Fruit fly (Drosophila melanogaster) whole organism, embryonic: ENCODE results near the gene Cpr23B.

Experiments used
- BEAF-32 ChIP-seq: fragments of 200-800 bp; sonication (Bioruptor generic); optimal IDR thresholded peaks from 3 replicates; lab custom pipeline; 2017; ENCODE audit warnings: missing biosample characterization, missing genetic modification characterization, mild to moderate bottlenecking, moderate library complexity, missing genetic modification reagents
- Bgb ChIP-seq: fragments of 200-800 bp; sonication (Bioruptor generic); IDR thresholded peaks from 2 replicates; pipeline ENCODE4 v1.3.6; 2022; ENCODE audit warnings: missing biosample characterization, missing genetic modification characterization; ENCODE audit not compliant: partially characterized antibody
- CG10209 ChIP-seq: fragments of 200-800 bp; sonication (Bioruptor generic); optimal IDR thresholded peaks from 3 replicates; lab custom pipeline; 2017; ENCODE audit warnings: missing biosample characterization, mild to moderate bottlenecking, missing genetic modification characterization, missing genetic modification reagents
- CG10267 ChIP-seq: fragments of 200-800 bp; sonication (Bioruptor generic); optimal IDR thresholded peaks from 2 replicates; lab custom pipeline; 2018; ENCODE audit warnings: missing biosample characterization, mild to moderate bottlenecking, missing genetic modification characterization, moderate library complexity
- CG10431 ChIP-seq: fragments of 200-800 bp; sonication (Bioruptor generic); optimal IDR thresholded peaks from 3 replicates; lab custom pipeline; 2018; ENCODE audit warnings: missing biosample characterization, mild to moderate bottlenecking, missing genetic modification characterization
- CG11085 ChIP-seq: fragments of 200-800 bp; sonication (Bioruptor generic); IDR thresholded peaks from 2 replicates; pipeline ENCODE4 v1.3.6; 2022; ENCODE audit warnings: missing biosample characterization, missing genetic modification characterization
- CG11504 ChIP-seq: fragments of 200-800 bp; sonication (Bioruptor generic); optimal IDR thresholded peaks from 3 replicates; lab custom pipeline; 2019; ENCODE audit warnings: missing biosample characterization, mild to moderate bottlenecking, missing genetic modification characterization, moderate library complexity
- CG12104 ChIP-seq: fragments of 200-800 bp; sonication (Bioruptor generic); optimal IDR thresholded peaks from 3 replicates; lab custom pipeline; 2016; ENCODE audit warnings: missing biosample characterization, missing genetic modification characterization
- CG12299 ChIP-seq: fragments of 200-800 bp; sonication (Bioruptor generic); optimal IDR thresholded peaks from 2 replicates; lab custom pipeline; 2018; ENCODE audit warnings: missing biosample characterization, mild to moderate bottlenecking, missing genetic modification characterization
- CG18011 ChIP-seq: fragments of 200-800 bp; sonication (Bioruptor generic); optimal IDR thresholded peaks from 2 replicates; lab custom pipeline; 2017; ENCODE audit warnings: missing biosample characterization, missing genetic modification characterization, mild to moderate bottlenecking, moderate library complexity, missing genotype
- CG31388 ChIP-seq: fragments of 200-800 bp; sonication (Bioruptor generic); optimal IDR thresholded peaks from 2 replicates; lab custom pipeline; 2016; ENCODE audit warnings: missing biosample characterization, missing genetic modification characterization
- CG3281 ChIP-seq: fragments of 200-800 bp; sonication (Bioruptor generic); optimal IDR thresholded peaks from 3 replicates; lab custom pipeline; 2017; ENCODE audit warnings: missing biosample characterization, mild to moderate bottlenecking, missing genetic modification characterization
- CG3847 ChIP-seq: fragments of 200-800 bp; sonication (Bioruptor generic); IDR thresholded peaks from 2 replicates; pipeline ENCODE4 v1.3.6; 2022; ENCODE audit warnings: missing biosample characterization, missing genetic modification characterization
- CG4360 ChIP-seq: fragments of 200-800 bp; sonication (Bioruptor generic); IDR thresholded peaks from 2 replicates; pipeline ENCODE4 v1.3.6; 2022; ENCODE audit warnings: missing biosample characterization, missing genetic modification characterization
- CG5245 ChIP-seq: fragments of 200-800 bp; sonication (Bioruptor generic); optimal IDR thresholded peaks from 3 replicates; lab custom pipeline; 2016; ENCODE audit warnings: missing biosample characterization, missing genetic modification characterization
- CG6689 ChIP-seq: fragments of 200-800 bp; sonication (Bioruptor generic); IDR thresholded peaks from 2 replicates; pipeline ENCODE4 v1.3.6; 2022; ENCODE audit warnings: missing biosample characterization, missing genetic modification characterization
- CG6765 ChIP-seq: fragments of 200-800 bp; sonication (Bioruptor generic); optimal IDR thresholded peaks from 3 replicates; lab custom pipeline; 2017; ENCODE audit warnings: missing biosample characterization, mild to moderate bottlenecking, missing genetic modification characterization
- CG9932 ChIP-seq: fragments of 200-800 bp; sonication (Bioruptor generic); IDR thresholded peaks from 2 replicates; pipeline ENCODE4 v1.3.6; 2022; ENCODE audit warnings: missing biosample characterization, missing genetic modification characterization
- CTCF ChIP-seq: fragments of 200-800 bp; sonication (Bioruptor generic); optimal IDR thresholded peaks from 2 replicates; lab custom pipeline; 2017; ENCODE audit warnings: missing biosample characterization, mild to moderate bottlenecking, missing genetic modification characterization, moderate library complexity
- D19A ChIP-seq: fragments of 200-800 bp; optimal IDR thresholded peaks from 3 replicates; lab custom pipeline; 2019; ENCODE audit warnings: missing biosample characterization, mild to moderate bottlenecking, missing genetic modification characterization, moderate library complexity
- Dfd ChIP-seq, 2 experiments: fragments of >200 bp; optimal IDR thresholded peaks; 2 replicates each; lab custom pipeline; 2017; ENCODE audit warnings: missing biosample characterization in 2 of 2, missing genetic modification characterization in 2 of 2
- Hr51 ChIP-seq, 2 experiments: fragments of 200-800 bp; sonication (Bioruptor generic); optimal IDR thresholded peaks; 2 replicates in 1 of 2; 3 replicates in 1 of 2; lab custom pipeline; 2016 to 2018; ENCODE audit warnings: missing biosample characterization in 2 of 2, missing genetic modification characterization in 2 of 2, mild to moderate bottlenecking in 1 of 2, moderate library complexity in 1 of 2
- Lim3 ChIP-seq: fragments of 200-800 bp; sonication (Bioruptor generic); IDR thresholded peaks from 2 replicates; pipeline ENCODE4 v1.3.6; 2022; ENCODE audit warnings: missing biosample characterization, missing genetic modification characterization
- Mrtf ChIP-seq: fragments of 200-800 bp; sonication (Bioruptor generic); IDR thresholded peaks from 3 replicates; pipeline ENCODE4 v1.3.6; 2022; ENCODE audit warnings: missing biosample characterization, missing genetic modification characterization
- NK7.1 ChIP-seq: fragments of 200-800 bp; sonication (Bioruptor generic); optimal IDR thresholded peaks from 3 replicates; lab custom pipeline; 2016; ENCODE audit warnings: missing biosample characterization, missing genetic modification characterization
- Oaz ChIP-seq: fragments of 200-800 bp; sonication (Bioruptor generic); IDR thresholded peaks from 2 replicates; pipeline ENCODE4 v1.3.6; 2022; ENCODE audit warnings: missing biosample characterization, missing genetic modification characterization
- Pdp1 ChIP-seq, 2 experiments: fragments of 200-800 bp; sonication (Bioruptor generic); optimal IDR thresholded peaks; 3 replicates each; lab custom pipeline; 2016; ENCODE audit warnings: missing biosample characterization in 2 of 2, missing genetic modification characterization in 2 of 2, mild to moderate bottlenecking in 1 of 2, moderate library complexity in 1 of 2
- abd-A ChIP-seq: fragments of 200-800 bp; sonication (Bioruptor generic); optimal IDR thresholded peaks from 3 replicates; lab custom pipeline; 2019; ENCODE audit warnings: missing biosample characterization, mild to moderate bottlenecking, missing genetic modification characterization, moderate library complexity
- ato ChIP-seq: fragments of 200-800 bp; sonication (Bioruptor generic); IDR thresholded peaks from 2 replicates; pipeline ENCODE4 v1.3.6; 2022; ENCODE audit warnings: missing biosample characterization, missing genetic modification characterization; ENCODE audit not compliant: partially characterized antibody
- cg ChIP-seq: fragments of 200-800 bp; sonication (Bioruptor generic); optimal IDR thresholded peaks from 3 replicates; lab custom pipeline; 2019; ENCODE audit warnings: missing biosample characterization, mild to moderate bottlenecking, missing genetic modification characterization, moderate library complexity
- danr ChIP-seq: fragments of 200-800 bp; sonication (Bioruptor generic); IDR thresholded peaks from 2 replicates; pipeline ENCODE4 v1.3.6; 2022; ENCODE audit warnings: missing biosample characterization, missing genetic modification characterization
- dimm ChIP-seq: fragments of 200-800 bp; sonication (Bioruptor generic); IDR thresholded peaks from 2 replicates; pipeline ENCODE4 v1.3.6; 2022; ENCODE audit warnings: missing biosample characterization, missing genetic modification characterization
- dpn ChIP-seq, 2 experiments: fragments of 200-800 bp; sonication (Bioruptor generic); optimal IDR thresholded peaks; 3 replicates each; lab custom pipeline; 2016; ENCODE audit warnings: missing biosample characterization in 2 of 2, missing genetic modification characterization in 2 of 2
- fd96Cb ChIP-seq: fragments of 200-800 bp; sonication (Bioruptor generic); optimal IDR thresholded peaks from 2 replicates; lab custom pipeline; 2018; ENCODE audit warnings: missing biosample characterization, mild to moderate bottlenecking, missing genetic modification characterization, moderate library complexity
- gcm2 ChIP-seq: fragments of 200-800 bp; sonication (Bioruptor generic); optimal IDR thresholded peaks from 2 replicates; lab custom pipeline; 2016; ENCODE audit warnings: missing biosample characterization, missing genetic modification characterization
- gro ChIP-seq: fragments of 200-800 bp; sonication (Bioruptor generic); optimal IDR thresholded peaks from 2 replicates; lab custom pipeline; 2016; ENCODE audit warnings: missing biosample characterization, missing genetic modification characterization
- ham ChIP-seq: fragments of 200-800 bp; sonication (Bioruptor generic); IDR thresholded peaks from 2 replicates; pipeline ENCODE4 v1.3.6; 2022; ENCODE audit warnings: missing biosample characterization, missing genetic modification characterization
- ind ChIP-seq: fragments of 200-800 bp; sonication (Bioruptor generic); optimal IDR thresholded peaks from 3 replicates; lab custom pipeline; 2016; ENCODE audit warnings: missing biosample characterization, missing genetic modification characterization
- jigr1 ChIP-seq: fragments of 200-800 bp; sonication (Bioruptor generic); IDR thresholded peaks from 3 replicates; pipeline ENCODE4 v1.3.6; 2022; ENCODE audit warnings: missing biosample characterization, missing genetic modification characterization
- kni ChIP-seq: fragments of 200-800 bp; sonication (Bioruptor generic); optimal IDR thresholded peaks from 3 replicates; lab custom pipeline; 2017; ENCODE audit warnings: mild to moderate bottlenecking, missing biosample characterization, missing genetic modification reagents, missing genetic modification characterization
- lbe ChIP-seq: fragments of 200-800 bp; sonication (Bioruptor generic); optimal IDR thresholded peaks from 2 replicates; lab custom pipeline; 2016; ENCODE audit warnings: missing biosample characterization, mild to moderate bottlenecking, missing genetic modification characterization
- mirr ChIP-seq: fragments of 200-800 bp; sonication (Bioruptor generic); optimal IDR thresholded peaks from 3 replicates; lab custom pipeline; 2018; ENCODE audit warnings: missing biosample characterization, mild to moderate bottlenecking, missing genetic modification characterization
- phol ChIP-seq: fragments of 200-800 bp; sonication (Bioruptor generic); optimal IDR thresholded peaks from 3 replicates; lab custom pipeline; 2018; ENCODE audit warnings: missing biosample characterization, mild to moderate bottlenecking, missing genetic modification characterization, moderate library complexity
- pnt ChIP-seq: fragments of 200-800 bp; sonication (Bioruptor generic); optimal IDR thresholded peaks from 3 replicates; lab custom pipeline; 2016; ENCODE audit warnings: missing biosample characterization, missing genetic modification characterization
- prd ChIP-seq, 3 experiments: fragments of >200 bp in 2 of 3; fragments of 200-800 bp in 1 of 3; sonication (Bioruptor generic) in 1 of 3; optimal IDR thresholded peaks in 2 of 3; IDR thresholded peaks in 1 of 3; 2 replicates in 2 of 3; 3 replicates in 1 of 3; pipeline versions ENCODE4 v1.3.6 to Lab custom; 2017 to 2022; ENCODE audit warnings: missing biosample characterization in 1 of 3, missing genetic modification characterization in 1 of 3
- tio ChIP-seq: fragments of 200-800 bp; sonication (Bioruptor generic); optimal IDR thresholded peaks from 2 replicates; lab custom pipeline; 2017; ENCODE audit warnings: missing biosample characterization, missing genetic modification characterization, inconsistent platforms
- tna ChIP-seq: fragments of 200-800 bp; sonication (Bioruptor generic); IDR thresholded peaks from 2 replicates; pipeline ENCODE4 v1.3.6; 2022; ENCODE audit warnings: missing biosample characterization, missing genetic modification characterization; ENCODE audit not compliant: partially characterized antibody
- vnd ChIP-seq: fragments of 200-800 bp; sonication (Bioruptor generic); IDR thresholded peaks from 3 replicates; pipeline ENCODE4 v1.3.6; 2022; ENCODE audit warnings: missing biosample characterization, missing genetic modification characterization; ENCODE audit not compliant: partially characterized antibody

The Cpr23B gene

dm6 chr2L:2855773-2856615 lies 17.8 kb downstream of the Cpr23B start, which contains the start of the genes CG3104 and RpS21 (continued):
- TF ChIP-seq CG12104 (GFP tag; lab: Kevin White, UChicago) (peak; percentile 87), CG31388 (peak; percentile 74), Hr51 (GFP tag; optimal IDR thresholded peaks at IDR 0.05; lab: Kevin White, UChicago) (peak; percentile 53 to 83), abd-A (tag; lab: Kevin White, UChicago) (peak; percentile 52), dpn (GFP tag; optimal IDR thresholded peaks at IDR 0.05; lab: Kevin White, UChicago) (peak; percentile 79 to 87), pnt (GFP tag; lab: Kevin White, UChicago) (peak; percentile 69), CG4360 (GFP tag; lab: Robert Waterston, UW) (peak; percentile 62), CG5245 (GFP tag; lab: Kevin White, UChicago) (peak; percentile 88), CG10209 (GFP tag; lab: Kevin White, UChicago) (peak; percentile 87), tio (GFP tag; lab: Kevin White, UChicago) (peak; percentile 74), fd96Cb (tag; lab: Kevin White, UChicago) (peak; percentile 60), CG10267 (tag; lab: Kevin White, UChicago) (peak; percentile 81), lbe (GFP tag; lab: Kevin White, UChicago) (peak; percentile 58), mirr (GFP tag; lab: Kevin White, UChicago) (peak; percentile 89), prd (optimal IDR thresholded peaks at IDR 0.05; lab: Kevin White, UChicago) (no peak), prd (GFP tag; IDR thresholded peaks at IDR 0.05; lab: Robert Waterston, UW) (peak; percentile 82), cg (GFP tag; lab: Kevin White, UChicago) (no peak), NK7.1 (peak; percentile 73), Pdp1 (GFP tag; optimal IDR thresholded peaks at IDR 0.05; lab: Kevin White, UChicago) (peak; percentile 70 to 71), CG6689 (GFP tag; lab: Robert Waterston, UW) (peak; percentile 62), phol (tag; lab: Kevin White, UChicago) (peak; percentile 86), vnd (GFP tag; lab: Robert Waterston, UW) (no peak), dimm (GFP tag; lab: Robert Waterston, UW) (peak; percentile 66), Lim3 (GFP tag; lab: Robert Waterston, UW) (0 out of 2 replicates have a peak, but pooled peaks have one; percentile 33), ham (GFP tag; lab: Robert Waterston, UW) (peak; percentile 72; the same call in 1 of the 2 replicates), ind (GFP tag; lab: Kevin White, UChicago) (peak; percentile 82), jigr1 (GFP tag; lab: Robert Waterston, UW) (no peak), D19A (tag; lab: Kevin White, UChicago) (peak; percentile 92), CTCF (GFP tag; lab: Kevin White, UChicago) (peak; percentile 98), CG3847 (peak; percentile 92), gro (peak; percentile 53), CG11504 (peak; percentile 79), Bgb (GFP tag; lab: Robert Waterston, UW) (peak; percentile 29), CG12299 (tag; lab: Kevin White, UChicago) (peak; percentile 44), Mrtf (peak; percentile 92), Oaz (peak; percentile 75), CG6765 (GFP tag; lab: Kevin White, UChicago) (peak; percentile 92), ato (GFP tag; lab: Robert Waterston, UW) (no peak), BEAF-32 (GFP tag; lab: Kevin White, UChicago) (peak; percentile 56), kni (GFP tag; lab: Kevin White, UChicago) (peak; percentile 87), gcm2 (GFP tag; lab: Kevin White, UChicago) (peak; percentile 76), CG18011 (GFP tag; lab: Kevin White, UChicago) (peak; percentile 34), CG10431 (GFP tag; lab: Kevin White, UChicago) (peak; percentile 93), CG9932 (GFP tag; lab: Robert Waterston, UW) (peak; percentile 93), CG3281 (GFP tag; lab: Kevin White, UChicago) (peak; percentile 83), tna (GFP tag; lab: Robert Waterston, UW) (no peak), CG11085 (GFP tag; lab: Robert Waterston, UW) (peak; percentile 95), Dfd (GFP tag; optimal IDR thresholded peaks at IDR 0.05; lab: Kevin White, UChicago) (no peak), danr (GFP tag; lab: Robert Waterston, UW) (peak; percentile 61)
